Worm (Caenorhabditis elegans): ENCODE measurements around the gene T05E12.3.

Gene T05E12.3

ce11 chrV:17071578-17071977, 6.2 kb downstream of the T05E12.3 start, which contains the start of gene srbc-14:
srbc-14 (minus strand) TSS chrV:17071678.
- TF ChIP-seq hlh-6 (tag; optimal IDR thresholded peaks at IDR 0.05): no peak
- TF ChIP-seq ceh-6 (GFP tag; optimal IDR thresholded peaks at IDR 0.05): no peak
- no peak for TF ChIP-seq pag-3 (tag; optimal IDR thresholded peaks at IDR 0.05; ENCODE audit: borderline replicate concordance)
- TF ChIP-seq pqm-1 (tag; optimal IDR thresholded peaks at IDR 0.05): no peak
- TF ChIP-seq nhr-11 (tag; optimal IDR thresholded peaks at IDR 0.05): no peak

ce11 chrV:17068839-17069238, 8.9 kb downstream of the T05E12.3 start, which contains the start of gene T05E12.8:
T05E12.8 (plus strand) TSS chrV:17069139.
- TF ChIP-seq ceh-18 (tag; optimal IDR thresholded peaks at IDR 0.05): no peak
- no peak for TF ChIP-seq F13H6.1 (tag; optimal IDR thresholded peaks at IDR 0.05)
- TF ChIP-seq unc-86 (tag; optimal IDR thresholded peaks at IDR 0.05): no peak
- TF ChIP-seq ceh-6 (GFP tag; optimal IDR thresholded peaks at IDR 0.05): no peak
- no peak for TF ChIP-seq C38D4.7 (GFP tag; optimal IDR thresholded peaks at IDR 0.05)
- no peak for TF ChIP-seq C08G9.2 (tag; optimal IDR thresholded peaks at IDR 0.05)
- no peak for TF ChIP-seq ceh-14 (tag; optimal IDR thresholded peaks at IDR 0.05)
- no peak for TF ChIP-seq elt-4 (tag; optimal IDR thresholded peaks at IDR 0.05)
- no peak for TF ChIP-seq hlh-13 (GFP tag; optimal IDR thresholded peaks at IDR 0.05)
- TF ChIP-seq mec-3 (tag; optimal IDR thresholded peaks at IDR 0.05; ENCODE audit: borderline replicate concordance): no peak
- no peak for TF ChIP-seq ceh-2 (tag; optimal IDR thresholded peaks at IDR 0.05)
- no peak for TF ChIP-seq pros-1 (tag; optimal IDR thresholded peaks at IDR 0.05)

DNA sequence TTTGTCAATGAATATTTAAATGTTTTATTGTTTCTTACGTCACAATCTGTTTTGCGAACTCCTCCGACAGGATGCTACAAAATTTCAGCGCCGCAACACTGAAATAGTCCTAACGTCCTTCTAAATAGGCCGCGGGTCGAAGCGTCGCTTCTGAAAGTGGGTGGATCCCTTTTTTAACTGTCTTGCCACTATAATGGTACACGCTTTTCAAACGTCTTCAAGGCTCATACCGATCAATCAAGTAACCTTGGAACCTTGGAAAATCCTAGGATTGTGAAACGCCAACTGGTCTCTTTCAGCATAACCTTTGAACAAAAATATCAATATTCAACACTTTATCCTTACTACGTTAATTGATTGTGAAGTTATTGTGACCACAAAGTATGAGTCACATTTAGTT, 11.2 kb downstream of the T05E12.3 start:
- TF ChIP-seq nhr-11 (tag; optimal IDR thresholded peaks at IDR 0.05) (no peak), ets-4 (tag; optimal IDR thresholded peaks at IDR 0.05) (no peak), rnt-1 (tag; optimal IDR thresholded peaks at IDR 0.05) (no peak), pha-2 (tag; optimal IDR thresholded peaks at IDR 0.05) (no peak), pat-9 (tag; optimal IDR thresholded peaks at IDR 0.05) (no peak), gmeb-2 (tag; optimal IDR thresholded peaks at IDR 0.05) (no peak)

- TF ChIP-seq ceh-31 (tag; optimal IDR thresholded peaks at IDR 0.05): no peak
- no peak for TF ChIP-seq lin-11 (tag; optimal IDR thresholded peaks at IDR 0.05)
- no peak for TF ChIP-seq tbx-2 (tag; optimal IDR thresholded peaks at IDR 0.05)
Measured at ce11 chrV:17064676-17065075, 13.1 kb downstream of the T05E12.3 start, which contains the start of gene srh-255. srh-255 (plus strand) TSS chrV:17064976.

DNA sequence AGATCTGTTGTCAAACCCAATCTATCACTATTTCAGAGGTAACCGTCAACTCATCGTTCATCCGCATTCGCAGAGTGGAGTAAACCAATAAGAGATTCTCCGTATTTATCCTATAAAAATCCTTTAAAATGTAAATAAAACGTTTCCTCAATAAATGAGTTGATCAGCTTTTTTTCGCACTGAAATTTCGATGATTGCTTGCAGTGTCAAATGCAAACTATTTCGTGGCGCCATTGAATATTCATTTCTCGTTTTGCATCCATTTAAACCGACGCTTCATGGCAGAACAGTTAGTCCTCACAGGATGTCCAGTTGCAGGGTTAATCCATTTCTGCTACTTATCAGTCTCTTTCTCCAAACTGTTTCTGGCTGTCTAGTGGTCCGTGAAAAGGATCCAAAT, 16.2 kb downstream of the T05E12.3 start, which contains the start of gene F28B1.9:
Gene F28B1.9, plus strand, starts transcription at position 301 of the 400 bp plus-strand sequence.
- TF ChIP-seq dmd-4 (tag; optimal IDR thresholded peaks at IDR 0.05; ENCODE audit: borderline replicate concordance) (no peak), hlh-6 (tag; optimal IDR thresholded peaks at IDR 0.05) (no peak), ceh-22 (tag; optimal IDR thresholded peaks at IDR 0.05) (no peak), ets-4 (tag; optimal IDR thresholded peaks at IDR 0.05) (no peak), ceh-6 (GFP tag; optimal IDR thresholded peaks at IDR 0.05) (no peak)

- TF ChIP-seq zip-5 (tag; optimal IDR thresholded peaks at IDR 0.05): no peak
Measured at ce11 chrV:17059987-17060386, 17.8 kb downstream of the T05E12.3 start, which contains the start of gene sri-66. sri-66 (plus strand) TSS chrV:17060287.

DNA sequence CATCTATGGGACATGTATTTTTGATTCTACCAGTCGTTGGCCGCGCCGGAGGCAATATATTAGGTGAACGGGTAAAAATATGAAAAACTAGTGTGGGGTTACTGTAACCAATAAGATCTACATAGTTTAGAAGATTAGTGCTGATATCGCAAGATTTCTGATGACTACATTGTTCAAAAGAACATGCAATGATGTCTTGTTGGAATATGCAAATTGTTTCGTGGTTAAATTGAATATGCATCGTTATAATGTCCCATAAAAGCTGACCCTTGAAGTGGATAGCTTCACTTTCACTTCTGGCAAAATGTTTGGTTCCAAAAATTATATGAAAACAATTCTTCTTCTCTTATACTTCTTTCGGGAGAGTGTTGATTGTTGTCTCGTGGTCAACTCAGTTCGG, 33.3 kb downstream of the T05E12.3 start, which contains the start of gene F28B1.2:
Gene F28B1.2, plus strand, starts transcription at position 301 of the 400 bp plus-strand sequence.
- TF ChIP-seq sox-2 (GFP tag; IDR thresholded peaks at IDR 0.05): no peak
- TF ChIP-seq hlh-8 (tag; optimal IDR thresholded peaks at IDR 0.05): no peak
- no peak for TF ChIP-seq unc-3 (GFP tag; conservative IDR thresholded peaks at IDR 0.05)
- TF ChIP-seq unc-3 (tag; optimal IDR thresholded peaks at IDR 0.05): no peak
- no peak for TF ChIP-seq fkh-10 (GFP tag; optimal IDR thresholded peaks at IDR 0.05)
- no peak for TF ChIP-seq elt-4 (tag; optimal IDR thresholded peaks at IDR 0.05)
- TF ChIP-seq lim-6 (tag; optimal IDR thresholded peaks at IDR 0.05): no peak

All from whole organism, late embryonic.